Worm (Caenorhabditis elegans) whole organism, L1 larva: ENCODE results near the gene Y69H2.7.

Experiments used
- aly-2 ChIP-seq: fragments of 150-350 bp; optimal IDR thresholded peaks from 2 replicates; lab custom pipeline; 2014; ENCODE audit warnings: missing biosample characterization, missing genetic modification characterization
- snpc-4 ChIP-seq: fragments of 150-350 bp; optimal IDR thresholded peaks from 2 replicates; lab custom pipeline; 2014; ENCODE audit warnings: missing biosample characterization, missing genetic modification characterization

ce11 chrV:18664026-18664425 lies 25.8 kb upstream of the Y69H2.7 start, which contains the start of gene Y69H2.3:
- TF ChIP-seq snpc-4 = no peak
- no peak for TF ChIP-seq aly-2
